Worm (Caenorhabditis elegans): ENCODE measurements around the gene par-1.

par-1 gene

DNA sequence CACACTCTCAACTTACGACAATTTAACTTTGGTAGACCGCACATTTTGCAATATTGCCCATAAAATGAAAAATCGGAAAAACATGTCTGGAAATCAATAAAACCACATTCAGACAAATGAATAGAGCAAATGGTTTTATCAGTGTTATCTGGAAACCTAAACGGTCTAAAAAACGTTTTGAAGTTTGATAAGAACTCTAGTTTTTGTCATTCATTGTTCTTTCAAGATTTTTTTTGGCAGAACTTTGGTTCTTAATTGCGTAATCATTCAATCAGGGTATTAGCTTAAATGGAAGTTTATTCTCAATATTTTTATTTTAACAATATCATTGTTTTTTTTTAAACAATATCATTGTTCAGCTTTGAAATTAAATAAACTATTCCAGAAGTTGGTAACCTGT lies 30.0 kb upstream of the par-1 start, which contains the start of gene cest-2.2:
cest-2.2 (minus strand) TSS at position 140 of the 400 bp plus-strand sequence.
- TF ChIP-seq sea-2 (GFP tag; optimal IDR thresholded peaks at IDR 0.05) (no peak), egl-27 (tag; optimal IDR thresholded peaks at IDR 0.05) (no peak), nhr-77 (tag; optimal IDR thresholded peaks at IDR 0.05) (no peak), nhr-28 (tag; optimal IDR thresholded peaks at IDR 0.05) (no peak), lsy-12 (tag; optimal IDR thresholded peaks at IDR 0.05) (no peak), ztf-4 (tag; optimal IDR thresholded peaks at IDR 0.05) (no peak), daf-12 (tag; optimal IDR thresholded peaks at IDR 0.05) (no peak), ama-1 (optimal IDR thresholded peaks at IDR 0.05) (no peak), nhr-237 (tag; optimal IDR thresholded peaks at IDR 0.05) (no peak), elt-2 (tag; optimal IDR thresholded peaks at IDR 0.05) (peak; percentile 77), nfya-1 (tag; optimal IDR thresholded peaks at IDR 0.05; ENCODE audit: insufficient read depth) (no peak), R02D3.7 (tag; optimal IDR thresholded peaks at IDR 0.05) (no peak), elt-1 (tag; optimal IDR thresholded peaks at IDR 0.05) (no peak), ZK546.5 (tag; optimal IDR thresholded peaks at IDR 0.05) (no peak), nhr-76 (tag; optimal IDR thresholded peaks at IDR 0.05) (peak; percentile 10)

DNA sequence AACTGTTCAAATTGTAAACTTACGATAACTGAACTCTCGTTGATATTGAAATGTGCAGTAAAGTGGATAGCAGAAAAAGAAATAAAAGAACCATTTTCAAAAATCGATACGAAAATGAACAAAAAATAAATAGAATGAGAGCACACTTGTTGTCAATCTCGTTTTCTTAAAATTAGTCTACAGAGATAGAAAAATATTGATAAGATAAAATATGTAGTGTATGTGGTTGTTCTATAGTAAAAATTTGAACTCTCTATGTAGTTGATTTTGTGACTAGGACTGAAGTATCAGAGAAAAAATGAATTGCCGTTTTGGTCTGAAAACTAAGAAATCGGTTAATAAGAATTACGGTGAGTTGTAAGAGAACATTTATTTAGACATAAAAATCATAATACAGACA lies 26.1 kb upstream of the par-1 start, which contains the start of gene cest-2.1:
cest-2.1 (minus strand) TSS at position 198 of the 400 bp plus-strand sequence.
- TF ChIP-seq mdl-1 (tag; optimal IDR thresholded peaks at IDR 0.05) (no peak), nhr-23 (tag; optimal IDR thresholded peaks at IDR 0.05) (no peak), snpc-4 (tag; optimal IDR thresholded peaks at IDR 0.05) (no peak), sea-2 (GFP tag; optimal IDR thresholded peaks at IDR 0.05) (no peak), unc-39 (tag; optimal IDR thresholded peaks at IDR 0.05) (no peak), elt-1 (tag; optimal IDR thresholded peaks at IDR 0.05) (no peak), lin-15B (tag; optimal IDR thresholded peaks at IDR 0.05) (no peak), tbx-2 (tag; optimal IDR thresholded peaks at IDR 0.05) (no peak), elt-2 (tag; optimal IDR thresholded peaks at IDR 0.05) (peak; percentile 50), fkh-10 (GFP tag; optimal IDR thresholded peaks at IDR 0.05) (no peak), ceh-28 (tag; optimal IDR thresholded peaks at IDR 0.05) (no peak), ztf-4 (tag; optimal IDR thresholded peaks at IDR 0.05) (no peak), pha-4 (tag; optimal IDR thresholded peaks at IDR 0.05) (no peak), nhr-12 (tag; optimal IDR thresholded peaks at IDR 0.05) (no peak), pqm-1 (tag; optimal IDR thresholded peaks at IDR 0.05) (peak; percentile 60)

DNA sequence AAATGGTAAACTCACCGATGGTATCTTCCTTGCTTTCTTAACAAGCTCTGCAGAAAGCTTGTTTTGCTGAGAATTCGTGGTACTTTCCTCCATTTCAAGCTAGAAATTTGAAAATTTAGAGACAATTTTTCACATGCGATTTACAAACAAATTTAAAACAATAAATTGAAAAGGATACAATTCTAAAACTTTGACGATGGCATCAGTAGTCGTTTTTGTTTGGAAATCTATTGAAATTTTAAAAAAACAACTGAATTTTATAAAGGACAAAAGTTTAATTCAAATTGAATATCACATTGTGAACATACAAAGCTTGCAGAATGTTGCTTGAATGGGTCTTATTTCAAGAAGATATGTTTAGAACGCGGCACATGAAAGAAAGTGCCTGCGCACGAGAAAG lies 22.5 kb upstream of the par-1 start, which contains the start of gene ocam-1:
ocam-1 (minus strand) TSS at position 101 of the 400 bp plus-strand sequence.
- no peak for TF ChIP-seq ceh-28 (tag; optimal IDR thresholded peaks at IDR 0.05)
- no peak for TF ChIP-seq eor-1 (tag; optimal IDR thresholded peaks at IDR 0.05)
- TF ChIP-seq nhr-23 (tag; optimal IDR thresholded peaks at IDR 0.05) = no peak
- no peak for TF ChIP-seq R02D3.7 (tag; optimal IDR thresholded peaks at IDR 0.05)
- TF ChIP-seq ZK546.5 (tag; optimal IDR thresholded peaks at IDR 0.05) = no peak
- no peak for TF ChIP-seq ztf-11 (tag; optimal IDR thresholded peaks at IDR 0.05)
- no peak for TF ChIP-seq skn-1 (tag; optimal IDR thresholded peaks at IDR 0.05)
- TF ChIP-seq ztf-4 (tag; optimal IDR thresholded peaks at IDR 0.05) = no peak
- no peak for TF ChIP-seq nhr-12 (tag; optimal IDR thresholded peaks at IDR 0.05)
- no peak for TF ChIP-seq daf-12 (tag; optimal IDR thresholded peaks at IDR 0.05)
- TF ChIP-seq hmg-11 (tag; optimal IDR thresholded peaks at IDR 0.05) = no peak

DNA sequence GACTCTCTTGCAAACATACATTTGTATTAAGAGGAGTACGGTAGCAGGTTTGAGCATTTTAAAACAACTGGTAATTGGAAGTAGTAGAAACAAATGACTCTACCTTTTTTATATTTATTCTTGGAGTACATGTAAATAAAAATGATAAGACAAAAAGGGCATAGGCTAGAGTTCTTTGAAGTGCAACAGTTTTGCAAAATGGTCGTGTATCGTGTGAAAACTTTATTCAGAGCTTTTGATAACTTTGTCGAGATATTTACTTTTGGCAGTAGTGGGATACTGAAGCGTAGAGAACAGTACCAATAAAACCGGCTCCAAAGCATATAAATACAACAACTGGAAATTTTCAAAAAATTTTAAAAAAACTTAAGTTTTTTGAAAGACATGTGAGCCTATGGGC lies 21.5 kb upstream of the par-1 start, which contains the start of gene cest-1.1:
cest-1.1 (minus strand) TSS at position 101 of the 400 bp plus-strand sequence.
- TF ChIP-seq fkh-2 (tag; optimal IDR thresholded peaks at IDR 0.05) (no peak), mml-1 (tag; optimal IDR thresholded peaks at IDR 0.05) (no peak), nhr-28 (tag; optimal IDR thresholded peaks at IDR 0.05) (no peak)

DNA sequence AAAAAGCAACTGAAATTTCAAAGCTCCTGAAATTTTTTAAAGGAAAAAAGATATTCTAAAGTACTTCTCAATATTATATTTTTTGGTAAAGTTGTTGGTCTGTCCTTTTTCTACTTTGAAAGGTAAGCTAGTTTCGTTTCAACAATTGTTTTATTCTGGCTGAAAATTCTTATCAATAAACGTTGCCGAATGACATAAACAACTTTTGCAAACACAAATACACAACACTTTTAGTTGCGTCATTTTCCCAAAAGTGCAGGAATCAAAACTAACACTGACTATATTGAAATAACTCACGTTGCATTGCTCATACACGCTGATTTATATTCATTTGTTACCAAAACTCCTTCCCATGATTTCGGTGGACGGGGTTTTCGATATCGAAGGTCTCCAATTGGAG lies 20.6 kb upstream of the par-1 start:
- TF ChIP-seq lin-15B (tag; optimal IDR thresholded peaks at IDR 0.05) = no peak
- no peak for TF ChIP-seq R02D3.7 (tag; optimal IDR thresholded peaks at IDR 0.05)
- no peak for TF ChIP-seq nhr-12 (tag; optimal IDR thresholded peaks at IDR 0.05)
- TF ChIP-seq mml-1 (tag; optimal IDR thresholded peaks at IDR 0.05) = no peak
- TF ChIP-seq sea-2 (GFP tag; optimal IDR thresholded peaks at IDR 0.05) = no peak
- no peak for TF ChIP-seq ztf-4 (tag; optimal IDR thresholded peaks at IDR 0.05)
- TF ChIP-seq pha-4 (tag; optimal IDR thresholded peaks at IDR 0.05) = no peak
- TF ChIP-seq nhr-43 (tag; optimal IDR thresholded peaks at IDR 0.05; ENCODE audit: poor library complexity, severe bottlenecking) = no peak
- TF ChIP-seq unc-62 (GFP tag; optimal IDR thresholded peaks at IDR 0.05) = no peak
- TF ChIP-seq nhr-25 (tag; optimal IDR thresholded peaks at IDR 0.05) = no peak
- no peak for TF ChIP-seq nhr-28 (tag; optimal IDR thresholded peaks at IDR 0.05)
- no peak for TF ChIP-seq elt-3 (tag; optimal IDR thresholded peaks at IDR 0.05)
- no peak for TF ChIP-seq ama-1 (optimal IDR thresholded peaks at IDR 0.05)
- TF ChIP-seq ZK546.5 (tag; optimal IDR thresholded peaks at IDR 0.05) = no peak
- no peak for TF ChIP-seq fos-1 (tag; optimal IDR thresholded peaks at IDR 0.05)
- TF ChIP-seq ceh-82 (tag; optimal IDR thresholded peaks at IDR 0.05) = no peak

All from whole organism, L3 larva.